ENCODE assay signal across 1 fruit fly cellular context in the genomic region with DNA sequence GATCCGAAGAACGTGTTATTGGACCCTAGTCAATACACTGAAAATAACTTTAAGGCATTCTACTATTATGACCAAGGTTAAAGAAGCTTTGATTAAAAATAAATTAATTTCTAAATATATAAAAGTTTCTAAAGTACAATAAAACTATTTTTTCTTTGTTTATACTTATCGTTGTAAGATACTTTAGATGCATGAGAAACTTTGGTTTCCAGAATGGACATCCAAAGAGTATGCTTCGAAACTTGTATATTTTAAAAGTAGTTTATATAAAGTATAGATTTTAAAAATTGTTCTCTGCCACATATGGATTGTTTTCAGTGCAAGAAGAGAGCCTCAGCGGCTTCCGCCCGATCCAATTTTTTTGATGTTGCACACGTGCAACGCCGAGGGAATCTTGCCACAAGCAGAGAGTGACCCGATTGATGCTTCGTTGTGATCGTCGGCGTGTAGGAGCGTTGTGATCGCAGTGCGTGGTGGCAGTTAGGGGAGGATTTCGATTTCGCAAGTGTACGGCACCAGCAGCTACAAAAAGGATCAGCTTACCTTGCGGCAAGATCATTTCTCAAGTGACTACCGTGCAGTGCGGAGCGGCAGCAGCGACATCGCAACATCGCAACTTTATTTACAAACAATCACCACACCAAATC.
TF ChIP-seq lines count a peak whose summit lies in the region.

No protein-coding gene starts in this region.

TF ChIP-seq in whole organism, embryonic, 481 proteins besides CTCF, POLR2A, EP300 and RAD21 (continued from another document):
- peak; percentile 91 for TF ChIP-seq Usf (GFP tag; optimal IDR thresholded peaks at IDR 0.05; lab: Kevin White, UChicago)
- 0 out of 2 replicates have a peak, but pooled peaks have one; percentile 14 for TF ChIP-seq CG9215 (GFP tag; IDR thresholded peaks at IDR 0.05; lab: Robert Waterston, UW)
- TF ChIP-seq CG4820 (GFP tag; optimal IDR thresholded peaks at IDR 0.05; lab: Kevin White, UChicago), result peak; percentile 76
- TF ChIP-seq CG7963 (GFP tag; IDR thresholded peaks at IDR 0.05; lab: Robert Waterston, UW; ENCODE audit: partially characterized antibody), result 0 out of 3 replicates have a peak, but pooled peaks have one; percentile 22
- no peak for TF ChIP-seq h (optimal IDR thresholded peaks at IDR 0.05; lab: Kevin White, UChicago)
- peak; percentile 23 for TF ChIP-seq run (tag; optimal IDR thresholded peaks at IDR 0.05; lab: Kevin White, UChicago)
- peak; percentile 54 for TF ChIP-seq CG18764 (GFP tag; optimal IDR thresholded peaks at IDR 0.05; lab: Kevin White, UChicago)
- TF ChIP-seq Kr (GFP tag; optimal IDR thresholded peaks at IDR 0.05; lab: Kevin White, UChicago), result peak; percentile 51
- TF ChIP-seq CG18262 (tag; optimal IDR thresholded peaks at IDR 0.05; lab: Kevin White, UChicago), result peak; percentile 98
- TF ChIP-seq CG8765 (GFP tag; IDR thresholded peaks at IDR 0.05; lab: Robert Waterston, UW), result peak; percentile 73; the same call in 1 of the 2 replicates
- TF ChIP-seq Camta (GFP tag; optimal IDR thresholded peaks at IDR 0.05; lab: Kevin White, UChicago), result peak; percentile 17
- TF ChIP-seq dysf (GFP tag; IDR thresholded peaks at IDR 0.05; lab: Robert Waterston, UW), result peak; percentile 42; the same call in 1 of the 3 replicates
- no peak for TF ChIP-seq sr (GFP tag; IDR thresholded peaks at IDR 0.05; lab: Robert Waterston, UW)
- TF ChIP-seq sqz (GFP tag; optimal IDR thresholded peaks at IDR 0.05; lab: Kevin White, UChicago), result peak; percentile 86
- peak in 1 of 2 experiments; percentile 68 for TF ChIP-seq Eip74EF (GFP tag; optimal IDR thresholded peaks at IDR 0.05; lab: Kevin White, UChicago)
- no peak for TF ChIP-seq BtbVII (GFP tag; optimal IDR thresholded peaks at IDR 0.05; lab: Kevin White, UChicago)
- TF ChIP-seq CG12219 (GFP tag; optimal IDR thresholded peaks at IDR 0.05; lab: Kevin White, UChicago), result peak; percentile 35
- no peak for TF ChIP-seq exex (tag; optimal IDR thresholded peaks at IDR 0.05; lab: Kevin White, UChicago)
- peak; percentile 92 for TF ChIP-seq D19A (tag; optimal IDR thresholded peaks at IDR 0.05; lab: Kevin White, UChicago)
- peak; percentile 26 for TF ChIP-seq tup (GFP tag; optimal IDR thresholded peaks at IDR 0.05; lab: Kevin White, UChicago)
- TF ChIP-seq HmgD (GFP tag; optimal IDR thresholded peaks at IDR 0.05; lab: Kevin White, UChicago), result no peak
- peak; percentile 84 for TF ChIP-seq zfh1 (GFP tag; IDR thresholded peaks at IDR 0.05; lab: Robert Waterston, UW)
- no peak for TF ChIP-seq zfh2 (GFP tag; optimal IDR thresholded peaks at IDR 0.05; lab: Kevin White, UChicago)
- peak; percentile 79 for TF ChIP-seq corto (GFP tag; optimal IDR thresholded peaks at IDR 0.05; lab: Kevin White, UChicago)
- peak; percentile 33 for TF ChIP-seq Hsf (GFP tag; optimal IDR thresholded peaks at IDR 0.05; lab: Kevin White, UChicago)
- no peak for TF ChIP-seq CG13296 (GFP tag; optimal IDR thresholded peaks at IDR 0.05; lab: Kevin White, UChicago)
- peak; percentile 23; the same call in 1 of the 2 replicates for TF ChIP-seq Gsc (GFP tag; IDR thresholded peaks at IDR 0.05; lab: Robert Waterston, UW)
- peak; percentile 68 for TF ChIP-seq CG18476 (GFP tag; optimal IDR thresholded peaks at IDR 0.05; lab: Kevin White, UChicago)
- TF ChIP-seq CG13424 (tag; optimal IDR thresholded peaks at IDR 0.05; lab: Kevin White, UChicago), result peak; percentile 89
- TF ChIP-seq Jarid2 (GFP tag; optimal IDR thresholded peaks at IDR 0.05; lab: Kevin White, UChicago), result no peak
- TF ChIP-seq zf30C (GFP tag; optimal IDR thresholded peaks at IDR 0.05; lab: Kevin White, UChicago), result peak; percentile 97
- no peak for TF ChIP-seq Doc2 (GFP tag; IDR thresholded peaks at IDR 0.05; lab: Robert Waterston, UW)
- no peak for TF ChIP-seq Hey (tag; optimal IDR thresholded peaks at IDR 0.05; lab: Kevin White, UChicago)
- peak; percentile 99 for TF ChIP-seq dmrt11E (tag; optimal IDR thresholded peaks at IDR 0.05; lab: Kevin White, UChicago)
- peak; percentile 61 for TF ChIP-seq MTF-1 (GFP tag; optimal IDR thresholded peaks at IDR 0.05; lab: Kevin White, UChicago; ENCODE audit: borderline replicate concordance)
- TF ChIP-seq Nf-YA (GFP tag; IDR thresholded peaks at IDR 0.05; lab: Robert Waterston, UW), result 0 out of 2 replicates have a peak, but pooled peaks have one; percentile 38
- 0 out of 2 replicates have a peak, but pooled peaks have one; percentile 20 for TF ChIP-seq Ada2b (GFP tag; IDR thresholded peaks at IDR 0.05; lab: Robert Waterston, UW)
- no peak for TF ChIP-seq hkb (optimal IDR thresholded peaks at IDR 0.05; lab: Kevin White, UChicago)
- TF ChIP-seq hkb (GFP tag; IDR thresholded peaks at IDR 0.05; lab: Robert Waterston, UW), result peak; percentile 78
